Worm (Caenorhabditis elegans) whole organism, L1 larva: Measurements from ENCODE around the gene Y73F8A.23.

Source experiments
- C04F5.9 ChIP-seq: sonication (generic microtip); optimal IDR thresholded peaks from 2 replicates; lab custom pipeline; 2016; ENCODE audit warnings: missing genetic modification characterization, missing compliant biosample characterization
- C34B4.2 ChIP-seq: sonication (generic microtip); optimal IDR thresholded peaks from 2 replicates; lab custom pipeline; 2017; ENCODE audit warnings: mild to moderate bottlenecking, missing genetic modification characterization, missing compliant biosample characterization
- F16B12.6 ChIP-seq: fragments of 150-350 bp; optimal IDR thresholded peaks from 2 replicates; lab custom pipeline; 2014; ENCODE audit warnings: missing biosample characterization, missing genetic modification characterization
- Y116A8C.19 ChIP-seq: sonication (generic microtip); optimal IDR thresholded peaks from 2 replicates; lab custom pipeline; 2016; ENCODE audit warnings: missing compliant biosample characterization, missing genetic modification characterization, borderline replicate concordance
- aly-2 ChIP-seq: fragments of 150-350 bp; optimal IDR thresholded peaks from 2 replicates; lab custom pipeline; 2014; ENCODE audit warnings: missing biosample characterization, missing genetic modification characterization
- blmp-1 ChIP-seq: fragments of 150-350 bp; optimal IDR thresholded peaks from 2 replicates; lab custom pipeline; 2014; ENCODE audit warnings: missing biosample characterization, missing genetic modification characterization
- efl-1 ChIP-seq, 4 experiments: fragments of 150-350 bp; optimal IDR thresholded peaks in 3 of 4; peaks in 1 of 4; 1 replicate in 1 of 4; 2 replicates in 3 of 4; lab custom pipeline; 2014; ENCODE audit warnings: missing biosample characterization in 2 of 4, missing genetic modification characterization in 2 of 4, missing genetic modification reagents in 2 of 4
- efl-3 ChIP-seq: fragments of 200-800 bp; sonication (Bioruptor generic); optimal IDR thresholded peaks from 2 replicates; lab custom pipeline; 2018; ENCODE audit warnings: mild to moderate bottlenecking, missing genetic modification characterization, missing compliant biosample characterization
- egl-13 ChIP-seq: sonication (generic microtip); optimal IDR thresholded peaks from 2 replicates; lab custom pipeline; 2016; ENCODE audit warnings: missing genotype, missing genetic modification reagents, missing genetic modification characterization, missing compliant biosample characterization
- egl-27 ChIP-seq, 2 experiments: fragments of 150-350 bp in 1 of 2; sonication (generic microtip); optimal IDR thresholded peaks; 3 replicates each; lab custom pipeline; 2017 to 2018; ENCODE audit warnings: missing biosample characterization in 2 of 2, missing genetic modification characterization in 2 of 2, missing genetic modification reagents in 2 of 2
- elt-2 ChIP-seq: sonication (generic microtip); optimal IDR thresholded peaks from 2 replicates; lab custom pipeline; 2016; ENCODE audit warnings: missing genetic modification characterization, mild to moderate bottlenecking, inconsistent platforms, missing compliant biosample characterization, missing genetic modification reagents
- ets-5 ChIP-seq: fragments of 200-800 bp; sonication (Bioruptor generic); IDR thresholded peaks from 2 replicates; pipeline ENCODE4 v1.3.6; 2022; ENCODE audit warnings: missing genetic modification characterization, missing compliant biosample characterization
- grh-1 ChIP-seq: fragments of 200-800 bp; sonication (Bioruptor generic); IDR thresholded peaks from 2 replicates; pipeline ENCODE4 v1.3.6; 2022; ENCODE audit warnings: missing genetic modification reagents, missing genetic modification characterization, missing compliant biosample characterization
- hlh-17 ChIP-seq: fragments of 200-800 bp; sonication (Bioruptor generic); optimal IDR thresholded peaks from 2 replicates; lab custom pipeline; 2018; ENCODE audit warnings: missing genetic modification characterization, mild to moderate bottlenecking, missing compliant biosample characterization, moderate library complexity, borderline replicate concordance
- hlh-4 ChIP-seq: sonication (generic microtip); optimal IDR thresholded peaks from 2 replicates; lab custom pipeline; 2016; ENCODE audit warnings: mild to moderate bottlenecking, missing genetic modification characterization, missing compliant biosample characterization
- irx-1 ChIP-seq: sonication (generic microtip); optimal IDR thresholded peaks from 2 replicates; lab custom pipeline; 2016; ENCODE audit warnings: missing genetic modification characterization, missing compliant biosample characterization
- lin-13 ChIP-seq: fragments of 150-350 bp; optimal IDR thresholded peaks from 2 replicates; lab custom pipeline; 2014; ENCODE audit warnings: missing biosample characterization, missing genetic modification reagents, missing genetic modification characterization
- lin-14 ChIP-seq: fragments of 200-800 bp; sonication (Bioruptor generic); optimal IDR thresholded peaks from 2 replicates; lab custom pipeline; 2018; ENCODE audit warnings: mild to moderate bottlenecking, missing genetic modification characterization, moderate library complexity, missing compliant biosample characterization
- lin-35 ChIP-seq, 2 experiments: fragments of 150-350 bp; optimal IDR thresholded peaks; 2 replicates each; lab custom pipeline; 2014; ENCODE audit warnings: missing biosample characterization in 2 of 2, missing genetic modification characterization in 2 of 2, missing genetic modification reagents in 2 of 2
- lin-39 ChIP-seq: fragments of 150-350 bp; optimal IDR thresholded peaks from 2 replicates; lab custom pipeline; 2014; ENCODE audit warnings: missing biosample characterization, missing genetic modification reagents, missing genetic modification characterization
- lir-3 ChIP-seq: sonication (generic microtip); optimal IDR thresholded peaks from 2 replicates; lab custom pipeline; 2016; ENCODE audit warnings: mild to moderate bottlenecking, missing genetic modification characterization, moderate library complexity, missing compliant biosample characterization; ENCODE audit not compliant: poor library complexity
- lsy-2 ChIP-seq, 2 experiments: fragments of 150-350 bp; optimal IDR thresholded peaks; 2 replicates each; lab custom pipeline; 2014; ENCODE audit warnings: missing biosample characterization in 2 of 2, missing genetic modification characterization in 2 of 2
- mdl-1 ChIP-seq, 2 experiments: fragments of 150-350 bp; optimal IDR thresholded peaks; 2 replicates each; lab custom pipeline; 2014 to 2017; ENCODE audit warnings: missing biosample characterization in 2 of 2, missing genetic modification characterization in 2 of 2, inconsistent platforms in 1 of 2
- nhr-20 ChIP-seq: sonication (generic microtip); optimal IDR thresholded peaks from 2 replicates; lab custom pipeline; 2016; ENCODE audit warnings: mild to moderate bottlenecking, missing genetic modification characterization, missing compliant biosample characterization
- nhr-237 ChIP-seq: fragments of 150-350 bp; optimal IDR thresholded peaks from 2 replicates; lab custom pipeline; 2014; ENCODE audit warnings: missing biosample characterization, missing genetic modification characterization
- nhr-28 ChIP-seq: fragments of 150-350 bp; optimal IDR thresholded peaks from 2 replicates; lab custom pipeline; 2014; ENCODE audit warnings: missing biosample characterization, missing genetic modification characterization
- nhr-47 ChIP-seq: sonication (generic microtip); optimal IDR thresholded peaks from 2 replicates; lab custom pipeline; 2016; ENCODE audit warnings: mild to moderate bottlenecking, missing genetic modification characterization, moderate library complexity, missing compliant biosample characterization
- nhr-71 ChIP-seq: sonication (generic microtip); optimal IDR thresholded peaks from 2 replicates; lab custom pipeline; 2016; ENCODE audit warnings: mild to moderate bottlenecking, missing genetic modification characterization, moderate library complexity, missing compliant biosample characterization
- nhr-84 ChIP-seq: sonication (generic microtip); optimal IDR thresholded peaks from 2 replicates; lab custom pipeline; 2017; ENCODE audit warnings: missing biosample characterization, missing genetic modification characterization
- nhr-85 ChIP-seq: sonication (generic microtip); peaks from one replicate; lab custom pipeline; 2016; ENCODE audit warnings: missing genetic modification characterization, inconsistent platforms, missing compliant biosample characterization
- pag-3 ChIP-seq: sonication (generic microtip); optimal IDR thresholded peaks from 2 replicates; lab custom pipeline; 2017; ENCODE audit warnings: missing genetic modification characterization, mild to moderate bottlenecking, missing compliant biosample characterization, antibody characterized with exemption, borderline replicate concordance; ENCODE audit not compliant: insufficient read depth
- pax-3 ChIP-seq: fragments of 200-800 bp; sonication (Bioruptor generic); optimal IDR thresholded peaks from 2 replicates; lab custom pipeline; 2018; ENCODE audit warnings: mild to moderate bottlenecking, missing genetic modification characterization, moderate library complexity, missing compliant biosample characterization
- pqm-1 ChIP-seq: sonication (generic microtip); optimal IDR thresholded peaks from 3 replicates; lab custom pipeline; 2017; ENCODE audit warnings: missing biosample characterization, missing genetic modification characterization
- snpc-4 ChIP-seq: fragments of 150-350 bp; optimal IDR thresholded peaks from 2 replicates; lab custom pipeline; 2014; ENCODE audit warnings: missing biosample characterization, missing genetic modification characterization
- snu-23 ChIP-seq: sonication (generic microtip); optimal IDR thresholded peaks from 2 replicates; lab custom pipeline; 2016; ENCODE audit warnings: missing genetic modification characterization, missing compliant biosample characterization
- sup-37 ChIP-seq: fragments of 200-800 bp; sonication (Bioruptor generic); optimal IDR thresholded peaks from 2 replicates; lab custom pipeline; 2018; ENCODE audit warnings: mild to moderate bottlenecking, missing genetic modification characterization, missing compliant biosample characterization
- unc-30 ChIP-seq: sonication (generic microtip); optimal IDR thresholded peaks from 2 replicates; lab custom pipeline; 2017; ENCODE audit warnings: missing biosample characterization, missing genetic modification characterization
- unc-62 ChIP-seq: fragments of 150-350 bp; optimal IDR thresholded peaks from 2 replicates; lab custom pipeline; 2014; ENCODE audit warnings: missing biosample characterization, missing genetic modification reagents, missing genetic modification characterization
- ztf-4 ChIP-seq: fragments of 150-350 bp; optimal IDR thresholded peaks from 2 replicates; lab custom pipeline; 2014; ENCODE audit warnings: missing biosample characterization, missing genetic modification characterization

Y73F8A.23 gene

ce11 chrIV:15395260-15395844, 49.0 kb downstream of the Y73F8A.23 start (continued):
- TF ChIP-seq hlh-17 (GFP tag; lab: Kevin White, UChicago) (no peak), nhr-71 (tag; lab: Kevin White, UChicago) (peak; percentile 24), efl-3 (no peak), blmp-1 (tag; lab: Kevin White, UChicago) (peak; percentile 54), F16B12.6 (no peak), C34B4.2 (tag; lab: Kevin White, UChicago) (no peak)

ce11 chrIV:15394544-15395125, 49.7 kb downstream of the Y73F8A.23 start:
- no peak for TF ChIP-seq hlh-17 (GFP tag; lab: Kevin White, UChicago)
- no peak for TF ChIP-seq egl-13 (tag; lab: Kevin White, UChicago)
- no peak for TF ChIP-seq C04F5.9
- TF ChIP-seq egl-27 (tag; optimal IDR thresholded peaks at IDR 0.05; lab: Kevin White, UChicago): no peak
- no peak for TF ChIP-seq lsy-2 (tag; optimal IDR thresholded peaks at IDR 0.05; lab: Kevin White, UChicago)

- no peak for TF ChIP-seq lir-3 (tag; lab: Kevin White, UChicago)
- no peak for TF ChIP-seq nhr-28 (tag; lab: Kevin White, UChicago)
- TF ChIP-seq aly-2 (tag; lab: Kevin White, UChicago): no peak
- no peak for TF ChIP-seq Y116A8C.19 (tag; lab: Kevin White, UChicago)
- TF ChIP-seq irx-1 (tag; lab: Kevin White, UChicago): no peak
- peak; percentile 13 for TF ChIP-seq pqm-1 (tag; lab: Kevin White, UChicago)
- TF ChIP-seq lin-35 (GFP tag; optimal IDR thresholded peaks at IDR 0.05; lab: Kevin White, UChicago): peak in 1 of 2 experiments; percentile 12
- no peak for TF ChIP-seq hlh-4 (tag; lab: Kevin White, UChicago)
- TF ChIP-seq grh-1 (GFP tag; lab: Robert Waterston, UW): no peak
- TF ChIP-seq nhr-85: no peak
- no peak for TF ChIP-seq snu-23 (GFP tag; lab: Kevin White, UChicago)
- TF ChIP-seq mdl-1 (tag; optimal IDR thresholded peaks at IDR 0.05; lab: Kevin White, UChicago): no peak
- no peak for TF ChIP-seq lin-14 (GFP tag; lab: Kevin White, UChicago)
- TF ChIP-seq sup-37: no peak
- peak; percentile 0 for TF ChIP-seq nhr-71 (tag; lab: Kevin White, UChicago)
- no peak for TF ChIP-seq C04F5.9
- no peak for TF ChIP-seq nhr-47
- TF ChIP-seq elt-2 (tag; lab: Kevin White, UChicago): peak; percentile 74
- TF ChIP-seq nhr-84 (tag; lab: Kevin White, UChicago): no peak
- TF ChIP-seq lin-13 (GFP tag; lab: Kevin White, UChicago): no peak
- TF ChIP-seq lin-39 (tag; lab: Kevin White, UChicago): no peak
- TF ChIP-seq nhr-237 (tag; lab: Kevin White, UChicago): no peak
- TF ChIP-seq ets-5 (GFP tag; lab: Robert Waterston, UW): no peak
- no peak for TF ChIP-seq hlh-17 (GFP tag; lab: Kevin White, UChicago)
- TF ChIP-seq efl-1 (optimal IDR thresholded peaks at IDR 0.05; lab: Kevin White, UChicago): no peak
- peak in 1 of 2 experiments; percentile 30 for TF ChIP-seq efl-1 (GFP tag; optimal IDR thresholded peaks at IDR 0.05 in 1 of 2; lab: Kevin White, UChicago)
- peak; percentile 28 for TF ChIP-seq nhr-20 (tag; lab: Kevin White, UChicago)
- TF ChIP-seq unc-62 (GFP tag; lab: Kevin White, UChicago): no peak
- TF ChIP-seq ztf-4 (tag; lab: Kevin White, UChicago): no peak
- no peak for TF ChIP-seq snpc-4 (tag; lab: Kevin White, UChicago)
- no peak for TF ChIP-seq pag-3 (tag; lab: Kevin White, UChicago)
- no peak for TF ChIP-seq unc-30 (tag; lab: Kevin White, UChicago)
- TF ChIP-seq pax-3 (tag; lab: Kevin White, UChicago): no peak
Measured at ce11 chrIV:15393186-15393585, 51.2 kb downstream of the Y73F8A.23 start.
